Fruit fly (Drosophila melanogaster): Measurements from ENCODE around the gene Cdlc2.

The Cdlc2 gene

DNA sequence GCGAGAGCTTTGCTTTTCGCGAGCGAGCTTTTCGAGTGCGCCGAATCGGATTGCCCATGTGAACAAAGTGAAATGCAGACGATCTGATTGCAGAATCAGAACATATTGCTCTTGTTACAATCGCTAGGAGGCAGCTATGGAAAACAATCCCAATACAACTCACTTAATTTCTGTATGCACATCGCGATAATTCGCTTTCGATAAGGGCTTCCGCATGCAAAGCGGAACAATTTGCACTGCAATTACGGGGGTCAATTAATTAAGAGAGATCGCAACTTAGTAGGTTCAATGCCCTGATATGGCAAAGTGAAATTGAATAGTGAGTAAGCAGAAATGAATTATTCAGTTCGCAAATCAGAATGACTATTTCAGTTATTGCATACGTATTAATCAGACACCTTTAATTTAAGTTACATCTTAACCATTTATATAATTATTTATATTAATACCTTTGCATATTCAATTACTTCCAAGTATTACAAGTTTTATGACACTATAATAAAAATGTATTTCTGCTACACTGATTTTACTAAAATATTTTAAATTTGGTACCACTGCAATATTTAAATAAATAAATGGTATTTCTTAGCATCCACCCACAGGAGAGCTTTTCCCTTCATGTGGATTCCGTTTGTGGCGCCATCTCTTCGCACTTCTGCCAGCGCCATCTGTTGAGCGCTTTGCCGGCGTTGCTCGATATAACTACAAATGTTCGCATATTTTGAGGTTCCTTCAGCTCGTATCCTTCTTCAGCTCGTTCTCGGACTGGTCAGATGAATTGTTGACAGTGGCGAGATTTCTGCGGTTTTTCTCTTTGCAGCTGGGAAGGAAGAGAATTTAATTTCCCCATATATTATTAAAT is 17.8 kb downstream of the Cdlc2 start, which contains the start of gene NLaz (continued):
- TF ChIP-seq CG7963 (GFP tag; IDR thresholded peaks at IDR 0.05; ENCODE audit: partially characterized antibody) (peak; percentile 34; the same call in 1 of the 3 replicates), CG13424 (tag; optimal IDR thresholded peaks at IDR 0.05) (no peak), CG10654 (GFP tag; optimal IDR thresholded peaks at IDR 0.05) (no peak), salm (tag; optimal IDR thresholded peaks at IDR 0.05) (no peak), ranshi (GFP tag; IDR thresholded peaks at IDR 0.05) (peak; percentile 67), Xrp1 (GFP tag; IDR thresholded peaks at IDR 0.05) (no peak), Max (GFP tag; optimal IDR thresholded peaks at IDR 0.05) (no peak), Hand (GFP tag; optimal IDR thresholded peaks at IDR 0.05) (no peak), z (GFP tag; IDR thresholded peaks at IDR 0.05) (no peak), CG30403 (GFP tag; optimal IDR thresholded peaks at IDR 0.05) (peak; percentile 50), da (GFP tag; optimal IDR thresholded peaks at IDR 0.05) (peak; percentile 11), CG7745 (tag; optimal IDR thresholded peaks at IDR 0.05) (no peak), CG9797 (GFP tag; optimal IDR thresholded peaks at IDR 0.05) (no peak), GATAe (GFP tag; conservative IDR thresholded peaks at IDR 0.05) (no peak), CG8089 (GFP tag; optimal IDR thresholded peaks at IDR 0.05) (no peak), Mad (GFP tag; optimal IDR thresholded peaks at IDR 0.05) (peak; percentile 60), CG17361 (GFP tag; IDR thresholded peaks at IDR 0.05) (no peak), pb (GFP tag; optimal IDR thresholded peaks at IDR 0.05) (no peak), otp (GFP tag; IDR thresholded peaks at IDR 0.05) (no peak), CG4404 (GFP tag; IDR thresholded peaks at IDR 0.05) (no peak), CG42726 (GFP tag; IDR thresholded peaks at IDR 0.05; ENCODE audit: partially characterized antibody) (peak; percentile 74), bcd (GFP tag; optimal IDR thresholded peaks at IDR 0.05) (peak; percentile 35), gcm (GFP tag; optimal IDR thresholded peaks at IDR 0.05) (no peak), Dref (GFP tag; IDR thresholded peaks at IDR 0.05) (no peak), sim (GFP tag; IDR thresholded peaks at IDR 0.05) (0 out of 2 replicates have a peak, but pooled peaks have one; percentile 27), CG11560 (tag; IDR thresholded peaks at IDR 0.05) (0 out of 3 replicates have a peak, but pooled peaks have one; percentile 31), sd (tag; optimal IDR thresholded peaks at IDR 0.05) (no peak), Optix (GFP tag; IDR thresholded peaks at IDR 0.05) (no peak), CG43689 (GFP tag; IDR thresholded peaks at IDR 0.05) (no peak), CG11723 (GFP tag; optimal IDR thresholded peaks at IDR 0.05) (no peak), onecut (GFP tag; IDR thresholded peaks at IDR 0.05) (peak; percentile 85), CG6175 (GFP tag; IDR thresholded peaks at IDR 0.05) (no peak), corto (GFP tag; optimal IDR thresholded peaks at IDR 0.05) (no peak), Sox100B (GFP tag; optimal IDR thresholded peaks at IDR 0.05) (no peak), Tbp (GFP tag; optimal IDR thresholded peaks at IDR 0.05) (no peak), Atf-2 (GFP tag; optimal IDR thresholded peaks at IDR 0.05) (no peak), CG18476 (GFP tag; optimal IDR thresholded peaks at IDR 0.05) (no peak), CG17359 (tag; optimal IDR thresholded peaks at IDR 0.05) (peak; percentile 1), Sox102F (GFP tag; optimal IDR thresholded peaks at IDR 0.05) (peak; percentile 45), sima (GFP tag; optimal IDR thresholded peaks at IDR 0.05) (no peak), CG6683 (GFP tag; optimal IDR thresholded peaks at IDR 0.05) (no peak), maf-S (GFP tag; optimal IDR thresholded peaks at IDR 0.05) (peak; percentile 25), Opbp (GFP tag; IDR thresholded peaks at IDR 0.05; ENCODE audit: partially characterized antibody) (peak; percentile 44; the same call in 1 of the 3 replicates), dati (GFP tag; IDR thresholded peaks at IDR 0.05) (no peak), CG9817 (tag; optimal IDR thresholded peaks at IDR 0.05) (peak; percentile 39), unpg (GFP tag; optimal IDR thresholded peaks at IDR 0.05) (peak; percentile 57), Nf-YA (GFP tag; IDR thresholded peaks at IDR 0.05) (0 out of 2 replicates have a peak, but pooled peaks have one; percentile 21), Dll (GFP tag; IDR thresholded peaks at IDR 0.05; ENCODE audit: partially characterized antibody) (no peak), CG6689 (GFP tag; IDR thresholded peaks at IDR 0.05) (no peak)
